Fruit fly (Drosophila melanogaster): Measurements from ENCODE around the gene CCT2.

DNA sequence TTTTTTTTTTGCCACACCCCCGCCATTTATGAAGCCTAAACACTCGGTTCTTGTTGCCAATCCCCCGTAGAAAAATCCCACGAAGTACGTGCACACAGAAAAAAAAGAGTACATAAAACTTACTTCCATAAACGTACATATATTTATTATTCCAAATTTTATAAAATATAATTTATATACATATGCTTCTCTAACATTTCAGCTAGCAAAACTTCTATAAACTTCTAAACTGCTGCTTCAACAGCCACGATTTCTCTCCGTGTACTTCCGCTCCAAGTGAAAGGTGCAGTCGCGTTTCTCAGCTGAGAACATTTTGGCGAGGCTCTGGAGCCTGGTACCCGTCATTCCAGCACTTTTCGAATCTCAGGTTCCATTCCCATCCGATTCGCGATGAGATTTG lies 26.6 kb upstream of the CCT2 start:
- TF ChIP-seq chinmo (GFP tag; IDR thresholded peaks at IDR 0.05; ENCODE audit: partially characterized antibody) (no peak), tio (GFP tag; optimal IDR thresholded peaks at IDR 0.05) (no peak), CG10321 (GFP tag; IDR thresholded peaks at IDR 0.05) (0 out of 2 replicates have a peak, but pooled peaks have one; percentile 33), tna (GFP tag; IDR thresholded peaks at IDR 0.05; ENCODE audit: partially characterized antibody) (no peak), CG33213 (GFP tag; optimal IDR thresholded peaks at IDR 0.05) (no peak), Fer2 (tag; optimal IDR thresholded peaks at IDR 0.05) (no peak), repo (GFP tag; optimal IDR thresholded peaks at IDR 0.05) (no peak), Chrac-16 (GFP tag; optimal IDR thresholded peaks at IDR 0.05) (no peak), CG11247 (GFP tag; IDR thresholded peaks at IDR 0.05) (no peak), MESR4 (GFP tag; optimal IDR thresholded peaks at IDR 0.05) (no peak)
